Worm (Caenorhabditis elegans): ENCODE measurements around the gene M163.8.
A peak's percentile ranks its signal among the peaks of the same experiment; 100 is the strongest.

M163.8 gene

ce11 chrX:14480248-14480647 lies 4.7 kb upstream of the M163.8 start, which contains the start of gene gfi-3 (continued):
- TF ChIP-seq ctbp-1 (GFP tag; IDR thresholded peaks at IDR 0.05) (peak; percentile 72), snpc-4 (tag; optimal IDR thresholded peaks at IDR 0.05) (peak; percentile 55), lin-1 (GFP tag; IDR thresholded peaks at IDR 0.05) (peak; percentile 61; the same call in 1 of the 2 replicates), nhr-28 (tag; optimal IDR thresholded peaks at IDR 0.05) (peak; percentile 67), mep-1 (tag; optimal IDR thresholded peaks at IDR 0.05) (peak; percentile 92), mxl-2 (GFP tag; conservative IDR thresholded peaks at IDR 0.05) (no peak), lsy-2 (tag; optimal IDR thresholded peaks at IDR 0.05) (peak in 1 of 2 experiments; percentile 85), nhr-42 (GFP tag; IDR thresholded peaks at IDR 0.05) (peak; percentile 74; the same call in 1 of the 2 replicates), mes-2 (tag; optimal IDR thresholded peaks at IDR 0.05; ENCODE audit: poor library complexity, severe bottlenecking) (peak; percentile 89)

ce11 chrX:14481637-14482036 lies 3.3 kb upstream of the M163.8 start:
- TF ChIP-seq tra-1 (GFP tag; IDR thresholded peaks at IDR 0.05) (no peak), D1046.2 (GFP tag; IDR thresholded peaks at IDR 0.05) (0 out of 2 replicates have a peak, but pooled peaks have one; percentile 52), hlh-11 (tag; optimal IDR thresholded peaks at IDR 0.05) (peak; percentile 4), set-16 (GFP tag; IDR thresholded peaks at IDR 0.05) (peak; percentile 76)

ce11 chrX:14486503-14486902 lies 1.6 kb downstream of the M163.8 start:
- TF ChIP-seq daf-12 (tag; optimal IDR thresholded peaks at IDR 0.05): no peak
- no peak for TF ChIP-seq spr-1 (tag; optimal IDR thresholded peaks at IDR 0.05)
- no peak for TF ChIP-seq nhr-25 (tag; optimal IDR thresholded peaks at IDR 0.05; ENCODE audit: borderline replicate concordance, insufficient read depth)
- TF ChIP-seq nhr-111 (GFP tag; optimal IDR thresholded peaks at IDR 0.05): no peak
- TF ChIP-seq unc-62 (GFP tag; optimal IDR thresholded peaks at IDR 0.05 in 1 of 2): peak in 1 of 2 experiments; percentile 7
- no peak for TF ChIP-seq unc-62 (tag; optimal IDR thresholded peaks at IDR 0.05)

ce11 chrX:14487333-14487732 lies 2.4 kb downstream of the M163.8 start:
- TF ChIP-seq egl-27 (tag; optimal IDR thresholded peaks at IDR 0.05) (no peak), aha-1 (tag) (peak; percentile 7)

ce11 chrX:14487832-14488231 lies 2.9 kb downstream of the M163.8 start:
- TF ChIP-seq unc-62 (GFP tag; optimal IDR thresholded peaks at IDR 0.05 in 1 of 2) (peak in 1 of 2 experiments; percentile 71), unc-62 (tag; optimal IDR thresholded peaks at IDR 0.05) (no peak), daf-19 (GFP tag; conservative IDR thresholded peaks at IDR 0.05) (no peak), fkh-10 (GFP tag; optimal IDR thresholded peaks at IDR 0.05) (no peak), daf-16 (GFP tag; optimal IDR thresholded peaks at IDR 0.05) (no peak), daf-16 (tag; optimal IDR thresholded peaks at IDR 0.05) (peak; percentile 12)

ce11 chrX:14489945-14490344 lies 5.0 kb downstream of the M163.8 start, which contains the start of gene his-24:
Gene his-24, plus strand, starts transcription at chrX:14490094.
- TF ChIP-seq lsy-2 (tag; optimal IDR thresholded peaks at IDR 0.05) (peak in 1 of 2 experiments; percentile 70), nhr-25 (tag; optimal IDR thresholded peaks at IDR 0.05; ENCODE audit: borderline replicate concordance, insufficient read depth) (peak; percentile 18), daf-19 (GFP tag; conservative IDR thresholded peaks at IDR 0.05) (no peak), saeg-2 (GFP tag; IDR thresholded peaks at IDR 0.05) (no peak), ceh-62 (tag; optimal IDR thresholded peaks at IDR 0.05) (no peak), ceh-82 (tag; optimal IDR thresholded peaks at IDR 0.05) (no peak), ceh-20 (GFP tag; IDR thresholded peaks at IDR 0.05) (no peak; the same call in none of the 2 replicates), ces-1 (GFP tag; optimal IDR thresholded peaks at IDR 0.05) (no peak), aly-2 (tag; optimal IDR thresholded peaks at IDR 0.05) (no peak), nhr-237 (tag; optimal IDR thresholded peaks at IDR 0.05) (no peak), php-3 (GFP tag; IDR thresholded peaks at IDR 0.05) (peak; percentile 65), unc-130 (GFP tag; optimal IDR thresholded peaks at IDR 0.05) (no peak), cey-2 (tag; optimal IDR thresholded peaks at IDR 0.05; ENCODE audit: borderline replicate concordance, insufficient read depth) (no peak), zfp-3 (GFP tag; conservative IDR thresholded peaks at IDR 0.05) (no peak), unc-62 (GFP tag; optimal IDR thresholded peaks at IDR 0.05 in 1 of 2) (no peak), unc-62 (tag; optimal IDR thresholded peaks at IDR 0.05) (no peak), F37D6.2 (tag; optimal IDR thresholded peaks at IDR 0.05) (peak; percentile 19), arid-1 (GFP tag; conservative IDR thresholded peaks at IDR 0.05) (no peak), gei-8 (GFP tag; optimal IDR thresholded peaks at IDR 0.05) (no peak), nhr-10 (tag; optimal IDR thresholded peaks at IDR 0.05) (no peak), nhr-77 (tag; optimal IDR thresholded peaks at IDR 0.05) (peak; percentile 63), pqm-1 (tag; optimal IDR thresholded peaks at IDR 0.05) (peak; percentile 40), aha-1 (tag) (peak; percentile 99)

All from whole organism, L4 larva.